Worm (Caenorhabditis elegans) whole organism, late embryonic: ENCODE measurements around the gene msp-3.

Experiments
- C08G9.2 ChIP-seq: sonication (generic microtip); optimal IDR thresholded peaks from 2 replicates; lab custom pipeline; 2016; ENCODE audit warnings: mild to moderate bottlenecking, missing genetic modification characterization, moderate library complexity, missing compliant biosample characterization
- F13H6.1 ChIP-seq: sonication (generic microtip); optimal IDR thresholded peaks from 2 replicates; lab custom pipeline; 2016; ENCODE audit warnings: missing genetic modification characterization, missing compliant biosample characterization
- K02D7.2 ChIP-seq: sonication (generic microtip); optimal IDR thresholded peaks from 2 replicates; lab custom pipeline; 2017; ENCODE audit warnings: mild to moderate bottlenecking, missing genetic modification characterization, missing compliant biosample characterization
- ahr-1 ChIP-seq: sonication (generic microtip); optimal IDR thresholded peaks from 2 replicates; lab custom pipeline; 2016; ENCODE audit warnings: missing genetic modification characterization, missing compliant biosample characterization
- ceh-18 ChIP-seq: sonication (generic microtip); optimal IDR thresholded peaks from 2 replicates; lab custom pipeline; 2016; ENCODE audit warnings: missing genetic modification characterization, missing compliant biosample characterization
- ceh-2 ChIP-seq: sonication (generic microtip); optimal IDR thresholded peaks from 2 replicates; lab custom pipeline; 2016; ENCODE audit warnings: missing genotype, missing genetic modification characterization, missing compliant biosample characterization
- ceh-30 ChIP-seq: fragments of 150-350 bp; optimal IDR thresholded peaks from 2 replicates; lab custom pipeline; 2014; ENCODE audit warnings: missing biosample characterization, missing genetic modification characterization
- ceh-34 ChIP-seq: sonication (generic microtip); optimal IDR thresholded peaks from 2 replicates; lab custom pipeline; 2016; ENCODE audit warnings: mild to moderate bottlenecking, missing genetic modification characterization, missing compliant biosample characterization
- ceh-45 ChIP-seq: fragments of 200-800 bp; sonication (Bioruptor generic); IDR thresholded peaks from 2 replicates; pipeline ENCODE4 v1.3.6; 2022; ENCODE audit warnings: missing genetic modification reagents, missing genetic modification characterization, missing compliant biosample characterization
- ceh-9 ChIP-seq: sonication (generic microtip); optimal IDR thresholded peaks from 2 replicates; lab custom pipeline; 2016; ENCODE audit warnings: mild to moderate bottlenecking, missing genetic modification characterization, inconsistent platforms, missing compliant biosample characterization
- che-1 ChIP-seq: sonication (generic microtip); optimal IDR thresholded peaks from 2 replicates; lab custom pipeline; 2016; ENCODE audit warnings: mild to moderate bottlenecking, missing genetic modification characterization, missing compliant biosample characterization
- dmd-4 ChIP-seq: sonication (generic microtip); optimal IDR thresholded peaks from 2 replicates; lab custom pipeline; 2016; ENCODE audit warnings: borderline replicate concordance, missing genetic modification characterization, missing compliant biosample characterization
- elt-2 ChIP-seq: sonication (generic microtip); optimal IDR thresholded peaks from 2 replicates; lab custom pipeline; 2016; ENCODE audit warnings: missing genetic modification reagents, missing genetic modification characterization, missing compliant biosample characterization
- elt-4 ChIP-seq: sonication (generic microtip); optimal IDR thresholded peaks from 2 replicates; lab custom pipeline; 2016; ENCODE audit warnings: missing genetic modification characterization, missing compliant biosample characterization
- eyg-1 ChIP-seq: sonication (generic microtip); optimal IDR thresholded peaks from 2 replicates; lab custom pipeline; 2016; ENCODE audit warnings: missing genotype, missing genetic modification characterization, missing compliant biosample characterization
- fax-1 ChIP-seq: sonication (generic microtip); optimal IDR thresholded peaks from 2 replicates; lab custom pipeline; 2016; ENCODE audit warnings: missing genotype, missing genetic modification characterization, missing compliant biosample characterization
- fkh-10 ChIP-seq: fragments of 150-350 bp; optimal IDR thresholded peaks from 2 replicates; lab custom pipeline; 2014; ENCODE audit warnings: missing biosample characterization, missing genetic modification reagents, missing genetic modification characterization
- hlh-30 ChIP-seq: sonication (generic microtip); optimal IDR thresholded peaks from 2 replicates; lab custom pipeline; 2017; ENCODE audit warnings: antibody characterized with exemption, missing genetic modification characterization, missing compliant biosample characterization; ENCODE audit not compliant: insufficient read depth
- hlh-6 ChIP-seq: sonication (generic microtip); optimal IDR thresholded peaks from 2 replicates; lab custom pipeline; 2016; ENCODE audit warnings: missing genotype, missing genetic modification characterization, missing compliant biosample characterization
- lin-11 ChIP-seq: fragments of 200-800 bp; sonication (Bioruptor generic); optimal IDR thresholded peaks from 2 replicates; lab custom pipeline; 2018; ENCODE audit warnings: mild to moderate bottlenecking, missing genetic modification characterization, missing compliant biosample characterization
- madf-2 ChIP-seq: sonication (generic microtip); optimal IDR thresholded peaks from 2 replicates; lab custom pipeline; 2017; ENCODE audit warnings: missing genetic modification characterization, missing compliant biosample characterization
- nfya-1 ChIP-seq: sonication (generic microtip); optimal IDR thresholded peaks from 2 replicates; lab custom pipeline; 2017; ENCODE audit warnings: missing genetic modification characterization, mild to moderate bottlenecking, missing compliant biosample characterization, antibody characterized with exemption, moderate library complexity
- nhr-232 ChIP-seq: sonication (generic microtip); optimal IDR thresholded peaks from 2 replicates; lab custom pipeline; 2016; ENCODE audit warnings: missing genetic modification characterization, missing compliant biosample characterization
- pqm-1 ChIP-seq: sonication (generic microtip); optimal IDR thresholded peaks from 2 replicates; lab custom pipeline; 2016; ENCODE audit warnings: missing genetic modification characterization, missing compliant biosample characterization
- pros-1 ChIP-seq: fragments of 150-350 bp; optimal IDR thresholded peaks from 2 replicates; lab custom pipeline; 2014; ENCODE audit warnings: missing biosample characterization, missing genetic modification reagents, missing genetic modification characterization
- ref-2 ChIP-seq: sonication (generic microtip); optimal IDR thresholded peaks from 2 replicates; lab custom pipeline; 2016; ENCODE audit warnings: missing genetic modification characterization, missing compliant biosample characterization
- rnt-1 ChIP-seq: sonication (generic microtip); optimal IDR thresholded peaks from 2 replicates; lab custom pipeline; 2016; ENCODE audit warnings: missing genetic modification characterization, missing compliant biosample characterization
- sdc-2 ChIP-seq: sonication (generic microtip); optimal IDR thresholded peaks from 2 replicates; lab custom pipeline; 2016; ENCODE audit warnings: missing genotype, missing genetic modification characterization, missing compliant biosample characterization
- sox-4 ChIP-seq: sonication (generic microtip); optimal IDR thresholded peaks from 2 replicates; lab custom pipeline; 2017; ENCODE audit warnings: mild to moderate bottlenecking, missing genetic modification characterization, inconsistent platforms, missing compliant biosample characterization
- syd-9 ChIP-seq: sonication (generic microtip); optimal IDR thresholded peaks from 2 replicates; lab custom pipeline; 2016; ENCODE audit warnings: mild to moderate bottlenecking, missing genetic modification characterization, moderate library complexity, missing compliant biosample characterization
- ttx-3 ChIP-seq: sonication (generic microtip); optimal IDR thresholded peaks from 2 replicates; lab custom pipeline; 2016; ENCODE audit warnings: missing genetic modification reagents, missing genetic modification characterization, missing compliant biosample characterization
- unc-55 ChIP-seq: sonication (generic microtip); optimal IDR thresholded peaks from 2 replicates; lab custom pipeline; 2017; ENCODE audit warnings: missing biosample characterization, missing genetic modification reagents, missing genetic modification characterization
- unc-86 ChIP-seq: sonication (generic microtip); optimal IDR thresholded peaks from 2 replicates; lab custom pipeline; 2016; ENCODE audit warnings: missing genetic modification characterization, missing compliant biosample characterization
- zip-5 ChIP-seq: sonication (generic microtip); optimal IDR thresholded peaks from 2 replicates; lab custom pipeline; 2016; ENCODE audit warnings: missing genetic modification characterization, missing compliant biosample characterization
- ztf-16 ChIP-seq: sonication (generic microtip); optimal IDR thresholded peaks from 2 replicates; lab custom pipeline; 2017; ENCODE audit warnings: missing genetic modification characterization, missing compliant biosample characterization

msp-3 gene

ce11 chrII:4822610-4823009 is 36.5 kb upstream of the msp-3 start:
- TF ChIP-seq nfya-1 (no peak), ceh-30 (tag; lab: Kevin White, UChicago) (no peak), pqm-1 (no peak), elt-2 (tag; lab: Kevin White, UChicago) (peak; percentile 60)

- TF ChIP-seq elt-2 (tag; lab: Kevin White, UChicago) (peak; percentile 15), zip-5 (tag; lab: Kevin White, UChicago) (no peak), dmd-4 (tag; lab: Kevin White, UChicago) (no peak)
Observed at ce11 chrII:4821739-4822138, 35.7 kb upstream of the msp-3 start, which contains the start of gene lact-5. lact-5 (minus strand) TSS chrII:4821739.

DNA sequence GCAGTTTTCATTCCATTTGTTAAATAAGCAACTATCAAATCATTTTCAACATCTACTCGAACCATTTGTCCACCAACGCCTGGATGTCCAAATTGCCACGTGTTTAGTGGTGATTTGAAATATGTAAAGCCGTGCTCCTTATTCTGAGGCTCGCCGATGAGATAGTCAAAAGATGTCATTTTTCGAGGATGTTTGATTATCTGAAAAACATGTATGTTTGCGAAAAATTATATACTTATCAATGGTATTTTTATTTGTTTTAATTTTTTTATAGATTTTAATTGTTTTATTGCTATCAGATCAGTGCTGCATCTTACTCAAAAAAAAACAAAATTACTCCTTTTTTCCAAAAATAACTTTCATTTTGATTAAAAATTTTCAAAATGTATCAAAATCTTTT is 32.7 kb upstream of the msp-3 start:
- TF ChIP-seq fkh-10 (GFP tag; lab: Kevin White, UChicago) (no peak), dmd-4 (tag; lab: Kevin White, UChicago) (no peak), K02D7.2 (tag; lab: Kevin White, UChicago) (no peak), ceh-2 (tag; lab: Kevin White, UChicago) (no peak)

DNA sequence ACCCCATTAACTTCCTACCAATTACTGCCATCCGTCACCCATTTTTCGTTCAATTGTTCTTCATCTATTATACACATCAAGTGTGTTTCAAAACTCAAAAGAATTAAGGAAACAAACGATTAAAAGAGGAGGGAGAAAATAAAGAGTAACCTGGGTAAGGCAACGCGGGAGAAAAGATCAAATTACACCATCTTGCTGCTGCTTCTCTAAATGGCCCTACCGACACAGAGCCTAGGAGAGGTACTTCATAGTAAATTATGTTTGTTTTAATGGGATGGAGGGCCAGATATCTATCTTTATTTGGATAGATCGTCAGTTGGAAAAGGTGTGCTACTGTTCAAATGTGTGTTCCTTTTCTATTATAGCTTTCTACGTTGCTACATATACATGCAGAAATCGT is 29.3 kb upstream of the msp-3 start:
- TF ChIP-seq hlh-30 (no peak), ceh-34 (tag; lab: Kevin White, UChicago) (peak; percentile 94), ceh-9 (tag; lab: Kevin White, UChicago) (no peak)

DNA sequence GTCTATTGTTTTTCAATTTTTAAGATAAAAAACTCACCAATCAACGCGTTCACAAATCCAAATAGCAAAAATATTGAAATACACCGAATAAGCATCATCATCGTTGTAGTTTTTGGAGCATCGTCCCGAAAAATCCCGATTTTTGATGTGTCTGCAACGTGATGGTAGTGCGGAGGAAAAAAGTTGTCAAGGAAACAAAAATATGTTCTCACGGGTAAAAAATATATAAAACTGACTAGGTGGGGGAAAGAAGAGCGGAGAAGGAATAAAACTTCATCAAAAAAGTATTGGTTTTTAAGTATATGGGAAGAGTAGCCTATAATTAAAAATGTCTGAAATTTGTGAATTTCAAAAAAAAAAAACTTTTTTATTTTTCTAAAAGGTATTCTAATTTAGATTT is 25.9 kb upstream of the msp-3 start, which contains the start of gene rig-6:
Gene rig-6, minus strand, starts transcription at position 101 of the 400 bp plus-strand sequence.
- TF ChIP-seq nhr-232 (no peak), ceh-30 (tag; lab: Kevin White, UChicago) (no peak), sox-4 (no peak), unc-55 (GFP tag; lab: Kevin White, UChicago) (no peak), C08G9.2 (tag; lab: Kevin White, UChicago) (no peak), pros-1 (tag; lab: Kevin White, UChicago) (no peak), lin-11 (tag; lab: Kevin White, UChicago) (no peak), ahr-1 (no peak), ttx-3 (no peak), hlh-6 (tag; lab: Kevin White, UChicago) (no peak), syd-9 (tag; lab: Kevin White, UChicago) (no peak), sdc-2 (tag; lab: Kevin White, UChicago) (no peak), che-1 (tag; lab: Kevin White, UChicago) (no peak), nfya-1 (no peak), K02D7.2 (tag; lab: Kevin White, UChicago) (no peak), ztf-16 (tag; lab: Kevin White, UChicago) (no peak), elt-4 (tag; lab: Kevin White, UChicago) (no peak), eyg-1 (tag; lab: Kevin White, UChicago) (no peak), ceh-9 (tag; lab: Kevin White, UChicago) (no peak), F13H6.1 (tag; lab: Kevin White, UChicago) (no peak)

- TF ChIP-seq rnt-1 (tag; lab: Kevin White, UChicago) (no peak), nfya-1 (no peak), madf-2 (tag; lab: Kevin White, UChicago) (no peak), ceh-45 (GFP tag; lab: Robert Waterston, UW) (no peak), ref-2 (tag; lab: Kevin White, UChicago) (no peak), ceh-9 (tag; lab: Kevin White, UChicago) (no peak), lin-11 (tag; lab: Kevin White, UChicago) (no peak), ceh-18 (tag; lab: Kevin White, UChicago) (no peak), ttx-3 (no peak), unc-86 (tag; lab: Kevin White, UChicago) (no peak), fax-1 (tag; lab: Kevin White, UChicago) (no peak)
Observed at ce11 chrII:4806726-4807125, 20.6 kb upstream of the msp-3 start.
